Fruit fly (Drosophila melanogaster) whole organism, adult: ENCODE data around the gene Schip1.

Source experiments
- CG11617 ChIP-seq: fragments of 200-800 bp; sonication (Bioruptor generic); optimal IDR thresholded peaks from 2 replicates; lab custom pipeline; 2017; ENCODE audit warnings: mild to moderate bottlenecking, missing biosample characterization, missing genetic modification reagents, missing genetic modification characterization
- CG14711 ChIP-seq: fragments of 200-800 bp; sonication (Bioruptor generic); optimal IDR thresholded peaks from 2 replicates; lab custom pipeline; 2018; ENCODE audit warnings: missing biosample characterization, mild to moderate bottlenecking, missing genetic modification characterization, moderate library complexity
- CG1620 ChIP-seq: fragments of 200-800 bp; sonication (Bioruptor generic); optimal IDR thresholded peaks from 2 replicates; lab custom pipeline; 2016; ENCODE audit warnings: missing biosample characterization, missing genetic modification characterization
- CG33017 ChIP-seq: fragments of 200-800 bp; sonication (Bioruptor generic); optimal IDR thresholded peaks from 2 replicates; lab custom pipeline; 2018; ENCODE audit warnings: missing biosample characterization, mild to moderate bottlenecking, missing genetic modification characterization, moderate library complexity
- cic ChIP-seq: fragments of 200-800 bp; sonication (Bioruptor generic); optimal IDR thresholded peaks from 2 replicates; lab custom pipeline; 2017; ENCODE audit warnings: missing biosample characterization, mild to moderate bottlenecking, missing genetic modification characterization, moderate library complexity
- kay ChIP-seq: fragments of 200-800 bp; sonication (Bioruptor generic); peaks from one replicate; lab custom pipeline; 2016; ENCODE audit warnings: missing biosample characterization, missing genetic modification characterization, borderline replicate concordance
- ovo ChIP-seq: fragments of 200-800 bp; sonication (Bioruptor generic); optimal IDR thresholded peaks from 2 replicates; lab custom pipeline; 2016; ENCODE audit warnings: missing biosample characterization, missing genetic modification characterization
- toe ChIP-seq: fragments of 200-800 bp; sonication (Bioruptor generic); optimal IDR thresholded peaks from 2 replicates; lab custom pipeline; 2016; ENCODE audit warnings: missing biosample characterization, missing genetic modification characterization

DNA sequence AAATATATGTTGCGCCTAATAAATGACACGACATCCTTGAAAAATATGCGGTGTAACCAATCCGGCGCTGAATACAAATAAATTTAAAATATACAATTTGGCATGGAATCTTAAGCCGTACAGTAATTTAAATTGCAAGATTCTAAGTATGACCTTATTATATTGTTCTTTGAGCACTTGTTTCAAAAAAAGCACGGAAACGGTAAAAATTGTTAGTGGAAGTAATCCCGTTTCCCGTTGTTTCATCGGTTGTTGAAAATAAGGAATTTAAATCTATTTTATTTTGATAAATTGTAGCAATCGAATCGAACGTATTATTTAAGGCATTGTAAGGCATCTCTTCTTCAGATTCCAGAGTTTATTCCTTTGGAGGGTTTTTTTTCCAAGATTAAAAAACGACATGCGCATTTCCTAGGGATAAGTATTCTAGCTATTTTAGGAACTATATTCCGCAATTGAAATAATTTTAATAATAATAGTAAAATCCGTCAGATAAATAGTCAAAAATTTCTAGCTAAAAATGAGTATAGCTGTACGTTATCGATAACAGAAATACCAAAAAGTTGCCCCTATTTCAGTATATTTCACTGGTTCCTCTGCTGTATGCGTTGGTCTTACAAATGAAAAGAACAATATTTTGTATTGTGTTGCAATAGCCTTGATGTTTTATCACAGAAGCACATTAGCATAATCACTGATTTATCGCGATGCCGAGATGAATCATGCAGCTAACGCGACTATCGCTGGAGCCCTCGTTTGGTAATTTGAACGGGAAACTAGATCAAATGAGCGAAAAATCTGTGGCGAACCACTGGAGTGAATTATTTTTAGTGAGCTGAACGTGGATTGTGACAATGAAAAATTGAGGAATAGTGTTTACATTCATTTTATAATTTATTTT is 2.4 kb upstream of the Schip1 start, which contains the start of gene GATAd:
- TF ChIP-seq kay (GFP tag; lab: Kevin White, UChicago) (peak; percentile 98), CG33017 (tag; lab: Kevin White, UChicago) (peak; percentile 30), ovo (GFP tag; lab: Kevin White, UChicago) (no peak), CG1620 (GFP tag; lab: Kevin White, UChicago) (no peak), CG14711 (no peak), cic (GFP tag; lab: Kevin White, UChicago) (no peak), CG11617 (GFP tag; lab: Kevin White, UChicago) (no peak), toe (GFP tag; lab: Kevin White, UChicago) (no peak)
